Fruit fly (Drosophila melanogaster) whole organism, embryonic: ENCODE data around the gene eIF4G2.

ENCODE experiments used
- Antp ChIP-seq: fragments of 200-800 bp; sonication (Bioruptor generic); optimal IDR thresholded peaks from 3 replicates; lab custom pipeline; 2016; ENCODE audit warnings: missing biosample characterization, missing genetic modification characterization
- Awh ChIP-seq: fragments of 200-800 bp; sonication (Bioruptor generic); IDR thresholded peaks from 2 replicates; pipeline ENCODE4, ENCODE4 v1.3.6; 2022; ENCODE audit warnings: missing biosample characterization, missing genetic modification characterization
- CG11093 ChIP-seq: fragments of 200-800 bp; sonication (Bioruptor generic); IDR thresholded peaks from 3 replicates; pipeline ENCODE4 v1.3.6; 2022; ENCODE audit warnings: missing biosample characterization, missing genetic modification characterization
- CG11398 ChIP-seq: fragments of 200-800 bp; sonication (Bioruptor generic); optimal IDR thresholded peaks from 2 replicates; lab custom pipeline; 2016; ENCODE audit warnings: missing biosample characterization, missing genetic modification characterization
- CG11695 ChIP-seq: fragments of 200-800 bp; sonication (Bioruptor generic); IDR thresholded peaks from 3 replicates; pipeline ENCODE4 v1.3.6; 2022; ENCODE audit warnings: missing biosample characterization, missing genetic modification characterization
- CG12769 ChIP-seq: fragments of 200-800 bp; sonication (Bioruptor generic); optimal IDR thresholded peaks from 2 replicates; lab custom pipeline; 2019; ENCODE audit warnings: missing biosample characterization, mild to moderate bottlenecking, missing genetic modification characterization, moderate library complexity
- CG13775 ChIP-seq: fragments of 200-800 bp; sonication (Bioruptor generic); optimal IDR thresholded peaks from 3 replicates; lab custom pipeline; 2017; ENCODE audit warnings: missing biosample characterization, mild to moderate bottlenecking, missing genetic modification characterization
- CG17385 ChIP-seq: fragments of 200-800 bp; sonication (Bioruptor generic); optimal IDR thresholded peaks from 3 replicates; lab custom pipeline; 2018; ENCODE audit warnings: missing biosample characterization, mild to moderate bottlenecking, missing genetic modification characterization
- CG17612 ChIP-seq: fragments of 200-800 bp; sonication (Bioruptor generic); IDR thresholded peaks from 2 replicates; pipeline ENCODE4 v1.3.6; 2022; ENCODE audit warnings: missing biosample characterization, missing genetic modification characterization
- CG17912 ChIP-seq: fragments of 200-800 bp; sonication (Bioruptor generic); optimal IDR thresholded peaks from 2 replicates; lab custom pipeline; 2018; ENCODE audit warnings: missing biosample characterization, mild to moderate bottlenecking, missing genetic modification characterization
- CG1792 ChIP-seq: fragments of 200-800 bp; sonication (Bioruptor generic); optimal IDR thresholded peaks from 2 replicates; lab custom pipeline; 2016; ENCODE audit warnings: missing biosample characterization, missing genetic modification characterization
- CG18619 ChIP-seq: fragments of 200-800 bp; sonication (Bioruptor generic); optimal IDR thresholded peaks from 3 replicates; lab custom pipeline; 2017; ENCODE audit warnings: missing biosample characterization, mild to moderate bottlenecking, missing genetic modification characterization
- CG32772 ChIP-seq: fragments of 200-800 bp; sonication (Bioruptor generic); IDR thresholded peaks from 2 replicates; pipeline ENCODE4 v1.3.6; 2022; ENCODE audit warnings: missing biosample characterization, missing genetic modification characterization
- CG33557 ChIP-seq: fragments of 200-800 bp; sonication (Bioruptor generic); optimal IDR thresholded peaks from 2 replicates; lab custom pipeline; 2019; ENCODE audit warnings: missing biosample characterization, mild to moderate bottlenecking, missing genetic modification characterization, moderate library complexity
- CG5180 ChIP-seq: fragments of 200-800 bp; sonication (Bioruptor generic); optimal IDR thresholded peaks from 3 replicates; lab custom pipeline; 2017; ENCODE audit warnings: missing biosample characterization, missing genetic modification characterization, mild to moderate bottlenecking, moderate library complexity, missing genetic modification reagents
- CG6791 ChIP-seq: fragments of 200-800 bp; sonication (Bioruptor generic); IDR thresholded peaks from 3 replicates; pipeline ENCODE4 v1.3.6; 2022; ENCODE audit warnings: missing biosample characterization, missing genetic modification characterization; ENCODE audit not compliant: partially characterized antibody
- CG6813 ChIP-seq: fragments of 200-800 bp; sonication (Bioruptor generic); optimal IDR thresholded peaks from 2 replicates; lab custom pipeline; 2017; ENCODE audit warnings: missing biosample characterization, missing genetic modification characterization, mild to moderate bottlenecking, moderate library complexity, missing genetic modification reagents
- CG7556 ChIP-seq: fragments of 200-800 bp; sonication (Bioruptor generic); optimal IDR thresholded peaks from 2 replicates; lab custom pipeline; 2017; ENCODE audit warnings: missing biosample characterization, mild to moderate bottlenecking, missing genetic modification characterization
- CG7786 ChIP-seq: fragments of 200-800 bp; sonication (Bioruptor generic); optimal IDR thresholded peaks from 2 replicates; lab custom pipeline; 2016; ENCODE audit warnings: missing biosample characterization, missing genetic modification characterization
- CG8924 ChIP-seq: fragments of 200-800 bp; optimal IDR thresholded peaks from 3 replicates; lab custom pipeline; 2019; ENCODE audit warnings: missing biosample characterization, mild to moderate bottlenecking, missing genetic modification characterization, moderate library complexity
- Dad ChIP-seq: fragments of 200-800 bp; sonication (Bioruptor generic); optimal IDR thresholded peaks from 3 replicates; lab custom pipeline; 2016; ENCODE audit warnings: missing biosample characterization, missing genetic modification characterization
- HHEX ChIP-seq: fragments of 200-800 bp; sonication (Bioruptor generic); optimal IDR thresholded peaks from 3 replicates; lab custom pipeline; 2017; ENCODE audit warnings: missing biosample characterization, mild to moderate bottlenecking, missing genetic modification characterization, missing genetic modification reagents
- HLH54F ChIP-seq: fragments of 200-800 bp; sonication (Bioruptor generic); optimal IDR thresholded peaks from 3 replicates; lab custom pipeline; 2016; ENCODE audit warnings: missing biosample characterization, missing genetic modification characterization
- Mad ChIP-seq: fragments of 200-800 bp; sonication (Bioruptor generic); optimal IDR thresholded peaks from 2 replicates; lab custom pipeline; 2016; ENCODE audit warnings: missing biosample characterization, missing genetic modification characterization
- Mrtf ChIP-seq: fragments of 200-800 bp; sonication (Bioruptor generic); IDR thresholded peaks from 3 replicates; pipeline ENCODE4 v1.3.6; 2022; ENCODE audit warnings: missing biosample characterization, missing genetic modification characterization
- Oaz ChIP-seq: fragments of 200-800 bp; sonication (Bioruptor generic); IDR thresholded peaks from 2 replicates; pipeline ENCODE4 v1.3.6; 2022; ENCODE audit warnings: missing biosample characterization, missing genetic modification characterization
- Opbp ChIP-seq: fragments of 200-800 bp; sonication (Bioruptor generic); IDR thresholded peaks from 3 replicates; pipeline ENCODE4 v1.3.6; 2022; ENCODE audit warnings: missing biosample characterization, missing genetic modification characterization; ENCODE audit not compliant: partially characterized antibody
- Pdp1 ChIP-seq, 2 experiments: fragments of 200-800 bp; sonication (Bioruptor generic); optimal IDR thresholded peaks; 3 replicates each; lab custom pipeline; 2016; ENCODE audit warnings: missing biosample characterization in 2 of 2, missing genetic modification characterization in 2 of 2, mild to moderate bottlenecking in 1 of 2, moderate library complexity in 1 of 2
- Taf1 ChIP-seq: fragments of 200-800 bp; sonication (Bioruptor generic); IDR thresholded peaks from 2 replicates; pipeline ENCODE4 v1.3.6; 2022; ENCODE audit warnings: missing biosample characterization, missing genetic modification characterization
- al ChIP-seq: fragments of 200-800 bp; sonication (Bioruptor generic); IDR thresholded peaks from 2 replicates; pipeline ENCODE4 v1.3.6; 2022; ENCODE audit warnings: missing biosample characterization, missing genetic modification characterization
- aop ChIP-seq: fragments of 200-800 bp; sonication (Bioruptor generic); IDR thresholded peaks from 2 replicates; pipeline ENCODE4 v1.3.6; 2022; ENCODE audit warnings: missing biosample characterization, missing genetic modification characterization
- bigmax ChIP-seq: fragments of 200-800 bp; sonication (Bioruptor generic); optimal IDR thresholded peaks from 2 replicates; lab custom pipeline; 2018; ENCODE audit warnings: missing biosample characterization, mild to moderate bottlenecking, missing genetic modification characterization
- btn ChIP-seq: fragments of 200-800 bp; sonication (Bioruptor generic); optimal IDR thresholded peaks from 2 replicates; lab custom pipeline; 2016; ENCODE audit warnings: missing biosample characterization, missing genetic modification characterization
- chif ChIP-seq, 2 experiments: fragments of 200-800 bp; sonication (Bioruptor generic); optimal IDR thresholded peaks; 3 replicates each; lab custom pipeline; 2016; ENCODE audit warnings: missing biosample characterization in 2 of 2, missing genetic modification characterization in 2 of 2
- dimm ChIP-seq: fragments of 200-800 bp; sonication (Bioruptor generic); IDR thresholded peaks from 2 replicates; pipeline ENCODE4 v1.3.6; 2022; ENCODE audit warnings: missing biosample characterization, missing genetic modification characterization
- exex ChIP-seq: fragments of 200-800 bp; sonication (Bioruptor generic); optimal IDR thresholded peaks from 4 replicates; lab custom pipeline; 2018; ENCODE audit warnings: missing biosample characterization, mild to moderate bottlenecking, missing genetic modification characterization, moderate library complexity
- fd96Cb ChIP-seq: fragments of 200-800 bp; sonication (Bioruptor generic); optimal IDR thresholded peaks from 2 replicates; lab custom pipeline; 2018; ENCODE audit warnings: missing biosample characterization, mild to moderate bottlenecking, missing genetic modification characterization, moderate library complexity
- gce ChIP-seq: fragments of 200-800 bp; sonication (Bioruptor generic); IDR thresholded peaks from 3 replicates; pipeline ENCODE4 v1.3.6; 2022; ENCODE audit warnings: missing biosample characterization, missing genetic modification characterization
- gsb ChIP-seq: fragments of 200-800 bp; sonication (Bioruptor generic); IDR thresholded peaks from 2 replicates; pipeline ENCODE4 v1.3.6; 2022; ENCODE audit warnings: missing biosample characterization, missing genetic modification characterization
- knrl ChIP-seq: fragments of 200-800 bp; sonication (Bioruptor generic); IDR thresholded peaks from 3 replicates; pipeline ENCODE4 v1.3.6; 2022; ENCODE audit warnings: missing biosample characterization, missing genetic modification characterization; ENCODE audit not compliant: partially characterized antibody
- nmo ChIP-seq: fragments of 200-800 bp; sonication (Bioruptor generic); optimal IDR thresholded peaks from 2 replicates; lab custom pipeline; 2018; ENCODE audit warnings: missing biosample characterization, mild to moderate bottlenecking, missing genetic modification characterization, moderate library complexity
- otp ChIP-seq: fragments of 200-800 bp; sonication (Bioruptor generic); IDR thresholded peaks from 3 replicates; pipeline ENCODE4, ENCODE4 v1.3.6; 2022; ENCODE audit warnings: missing biosample characterization, missing genetic modification characterization
- phol ChIP-seq: fragments of 200-800 bp; sonication (Bioruptor generic); optimal IDR thresholded peaks from 3 replicates; lab custom pipeline; 2018; ENCODE audit warnings: missing biosample characterization, mild to moderate bottlenecking, missing genetic modification characterization, moderate library complexity
- pzg ChIP-seq: fragments of 200-800 bp; sonication (Bioruptor generic); optimal IDR thresholded peaks from 3 replicates; lab custom pipeline; 2018; ENCODE audit warnings: missing biosample characterization, mild to moderate bottlenecking, missing genetic modification characterization, moderate library complexity
- sd ChIP-seq: fragments of 200-800 bp; sonication (Bioruptor generic); optimal IDR thresholded peaks from 3 replicates; lab custom pipeline; 2018; ENCODE audit warnings: missing biosample characterization, mild to moderate bottlenecking, missing genetic modification characterization, moderate library complexity
- slbo ChIP-seq: fragments of 200-800 bp; sonication (Bioruptor generic); IDR thresholded peaks from 2 replicates; pipeline ENCODE4 v1.3.6; 2022; ENCODE audit warnings: missing biosample characterization, missing genetic modification characterization
- so ChIP-seq: fragments of 200-800 bp; sonication (Bioruptor generic); IDR thresholded peaks from 3 replicates; pipeline ENCODE4 v1.3.6; 2022; ENCODE audit warnings: missing biosample characterization, missing genetic modification characterization
- tna ChIP-seq: fragments of 200-800 bp; sonication (Bioruptor generic); IDR thresholded peaks from 2 replicates; pipeline ENCODE4 v1.3.6; 2022; ENCODE audit warnings: missing biosample characterization, missing genetic modification characterization; ENCODE audit not compliant: partially characterized antibody
- trh ChIP-seq: fragments of 200-800 bp; sonication (Bioruptor generic); optimal IDR thresholded peaks from 2 replicates; lab custom pipeline; 2016; ENCODE audit warnings: missing biosample characterization, missing genetic modification characterization

The eIF4G2 gene

dm6 chr3R:23859365-23859804, 40.3 kb upstream of the eIF4G2 start (continued):
- TF ChIP-seq CG18619 (GFP tag; lab: Kevin White, UChicago): peak; percentile 41
- TF ChIP-seq CG11695: peak; percentile 64; the same call in 2 of the 3 replicates
- peak; percentile 3 for TF ChIP-seq CG7556 (GFP tag; lab: Kevin White, UChicago)
- TF ChIP-seq chif (GFP tag; optimal IDR thresholded peaks at IDR 0.05; lab: Kevin White, UChicago): peak; percentile 39 to 64
- TF ChIP-seq dimm (GFP tag; lab: Robert Waterston, UW): peak; percentile 6; the same call in 1 of the 2 replicates
- TF ChIP-seq CG7786 (GFP tag; lab: Kevin White, UChicago): peak; percentile 73
- peak; percentile 86 for TF ChIP-seq CG12769 (tag; lab: Kevin White, UChicago)
- TF ChIP-seq CG17612: peak; percentile 41; the same call in 1 of the 2 replicates
- TF ChIP-seq CG17385: peak; percentile 32
- TF ChIP-seq Taf1 (GFP tag; lab: Robert Waterston, UW): peak; percentile 31; the same call in 1 of the 2 replicates
- 0 out of 2 replicates have a peak, but pooled peaks have one; percentile 19 for TF ChIP-seq aop (GFP tag; lab: Robert Waterston, UW)
- TF ChIP-seq al (GFP tag; lab: Robert Waterston, UW): peak; percentile 40; the same call in 1 of the 2 replicates
- TF ChIP-seq sd (tag; lab: Kevin White, UChicago): peak; percentile 71
- peak; percentile 60 for TF ChIP-seq HHEX
- peak; percentile 32 for TF ChIP-seq phol (tag; lab: Kevin White, UChicago)
- peak; percentile 56 for TF ChIP-seq fd96Cb (tag; lab: Kevin White, UChicago)
- TF ChIP-seq CG32772: peak; percentile 37; the same call in 1 of the 2 replicates
- peak; percentile 74 for TF ChIP-seq HLH54F (GFP tag; lab: Kevin White, UChicago)
- TF ChIP-seq CG11398: peak; percentile 74
- peak; percentile 23 for TF ChIP-seq CG33557
- TF ChIP-seq CG11093 (GFP tag; lab: Robert Waterston, UW): peak; percentile 52; the same call in 1 of the 3 replicates
- TF ChIP-seq CG6791 (GFP tag; lab: Robert Waterston, UW): peak; percentile 83
- TF ChIP-seq Dad: peak; percentile 56
- peak; percentile 67 for TF ChIP-seq Antp (GFP tag; lab: Kevin White, UChicago)
- TF ChIP-seq knrl: peak; percentile 75; the same call in 2 of the 3 replicates
- peak; percentile 28 for TF ChIP-seq CG5180 (GFP tag; lab: Kevin White, UChicago)
- peak; percentile 57 for TF ChIP-seq btn (GFP tag; lab: Kevin White, UChicago)
- TF ChIP-seq CG13775 (GFP tag; lab: Kevin White, UChicago): peak; percentile 46
- peak; percentile 26 for TF ChIP-seq CG6813 (GFP tag; lab: Kevin White, UChicago)
- TF ChIP-seq CG1792 (GFP tag; lab: Kevin White, UChicago): peak; percentile 54
- TF ChIP-seq CG17912 (GFP tag; lab: Kevin White, UChicago): peak; percentile 37
- 0 out of 3 replicates have a peak, but pooled peaks have one; percentile 38 for TF ChIP-seq so
- TF ChIP-seq Mrtf (GFP tag; lab: Robert Waterston, UW): peak; percentile 29; the same call in 1 of the 3 replicates
- TF ChIP-seq Oaz: 0 out of 2 replicates have a peak, but pooled peaks have one; percentile 4
- TF ChIP-seq tna: peak; percentile 60; the same call in 1 of the 2 replicates
- peak; percentile 24 for TF ChIP-seq exex (tag; lab: Kevin White, UChicago)
- peak; percentile 78 for TF ChIP-seq Awh (GFP tag; lab: Robert Waterston, UW)
- peak; percentile 72 for TF ChIP-seq slbo (GFP tag; lab: Robert Waterston, UW)
- peak; percentile 55 for TF ChIP-seq CG8924 (tag; lab: Kevin White, UChicago)
- TF ChIP-seq Opbp (GFP tag; lab: Robert Waterston, UW): peak; percentile 68; the same call in 2 of the 3 replicates
- TF ChIP-seq otp (GFP tag; lab: Robert Waterston, UW): peak; percentile 76; the same call in 2 of the 3 replicates
- TF ChIP-seq gce (GFP tag; lab: Robert Waterston, UW): peak; percentile 83
- TF ChIP-seq bigmax (GFP tag; lab: Kevin White, UChicago): peak; percentile 45
- TF ChIP-seq trh (GFP tag; lab: Kevin White, UChicago): peak; percentile 34
- TF ChIP-seq nmo (GFP tag; lab: Kevin White, UChicago): peak; percentile 51
- peak; percentile 49 for TF ChIP-seq Mad
- TF ChIP-seq Pdp1 (GFP tag; optimal IDR thresholded peaks at IDR 0.05; lab: Kevin White, UChicago): peak; percentile 39 to 65
- peak; percentile 64; the same call in 1 of the 2 replicates for TF ChIP-seq gsb (GFP tag; lab: Robert Waterston, UW)
- TF ChIP-seq pzg (GFP tag; lab: Kevin White, UChicago): peak; percentile 25
